Comparison of ENCODE assay signal across 3 worm cellular contexts in the genomic region with DNA sequence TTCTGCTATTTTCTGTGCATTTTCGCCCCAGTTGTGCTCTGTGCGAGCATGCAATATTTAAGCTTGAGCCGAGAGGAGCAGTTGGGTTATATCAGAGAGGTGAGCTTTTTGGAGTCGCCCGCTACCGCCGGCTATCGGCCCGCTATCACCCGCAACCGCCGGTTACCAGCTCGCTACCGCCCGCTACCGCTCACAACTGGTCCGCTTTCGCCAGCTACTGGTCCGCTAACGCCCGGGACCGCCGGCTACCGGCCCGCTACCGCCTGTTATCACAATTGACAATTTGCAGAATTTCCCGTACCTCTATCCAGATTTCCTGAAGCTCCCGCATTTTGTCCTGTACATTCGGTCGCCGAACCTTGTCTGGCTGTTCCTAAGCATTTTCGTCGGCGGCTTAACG.
TF ChIP-seq lines count a peak whose summit lies in the region.

No protein-coding gene starts in this region.

TF ChIP-seq in whole organism, L4 larva, 104 proteins besides CTCF, POLR2A, EP300 and RAD21:
- TF ChIP-seq aha-1 (tag; lab: Kevin White, UChicago): no peak
- no peak for TF ChIP-seq Y5F2A.4 (GFP tag; optimal IDR thresholded peaks at IDR 0.05; lab: Kevin White, UChicago)
- TF ChIP-seq mdt-29 (GFP tag; IDR thresholded peaks at IDR 0.05; lab: Robert Waterston, UW): no peak
- TF ChIP-seq F26F4.8 (GFP tag; conservative IDR thresholded peaks at IDR 0.05; lab: Robert Waterston, UW): 0 out of 2 replicates have a peak, but pooled peaks have one; percentile 26
- no peak for TF ChIP-seq ztf-7 (tag; optimal IDR thresholded peaks at IDR 0.05; lab: Kevin White, UChicago)
- TF ChIP-seq F49E8.2 (tag; optimal IDR thresholded peaks at IDR 0.05; lab: Kevin White, UChicago; ENCODE audit: borderline replicate concordance): no peak
- no peak for TF ChIP-seq zag-1 (tag; optimal IDR thresholded peaks at IDR 0.05; lab: Kevin White, UChicago)
- TF ChIP-seq egl-43 (GFP tag; IDR thresholded peaks at IDR 0.05; lab: Robert Waterston, UW): peak; percentile 67; the same call in 1 of the 2 replicates
- TF ChIP-seq set-16 (GFP tag; IDR thresholded peaks at IDR 0.05; lab: Robert Waterston, UW): peak; percentile 91
- TF ChIP-seq egl-27 (tag; optimal IDR thresholded peaks at IDR 0.05; lab: Kevin White, UChicago): no peak
TF ChIP-seq in whole organism, L4 larva: peak in this region for 3.

TF ChIP-seq in whole organism, midembryonic, 9 proteins besides CTCF, POLR2A, EP300 and RAD21:
- TF ChIP-seq T22C8.4 (GFP tag; IDR thresholded peaks at IDR 0.05; lab: Robert Waterston, UW): no peak
- TF ChIP-seq flt-1 (GFP tag; IDR thresholded peaks at IDR 0.05; lab: Robert Waterston, UW): peak; percentile 44; the same call in 1 of the 2 replicates
- no peak for TF ChIP-seq klf-2 (GFP tag; conservative IDR thresholded peaks at IDR 0.05; lab: Robert Waterston, UW)
- no peak for TF ChIP-seq med-1 (GFP tag; optimal IDR thresholded peaks at IDR 0.05; lab: Kevin White, UChicago; ENCODE audit: insufficient read depth)
TF ChIP-seq in whole organism, midembryonic: peak in this region for 1.

TF ChIP-seq in whole organism, young adult, 124 proteins besides CTCF, POLR2A, EP300 and RAD21:
- TF ChIP-seq mcd-1 (GFP tag; IDR thresholded peaks at IDR 0.05; lab: Robert Waterston, UW) (0 out of 2 replicates have a peak, but pooled peaks have one; percentile 22), T26A5.8 (tag; optimal IDR thresholded peaks at IDR 0.05; lab: Kevin White, UChicago) (no peak), sdz-38 (tag; optimal IDR thresholded peaks at IDR 0.05; lab: Kevin White, UChicago) (no peak), zfh-2 (GFP tag; conservative IDR thresholded peaks at IDR 0.05; lab: Robert Waterston, UW) (peak; percentile 85), ceh-27 (GFP tag; optimal IDR thresholded peaks at IDR 0.05; lab: Kevin White, UChicago) (no peak), egrh-3 (GFP tag; IDR thresholded peaks at IDR 0.05; lab: Robert Waterston, UW) (peak; percentile 81; the same call in 1 of the 2 replicates), rpc-1 (optimal IDR thresholded peaks at IDR 0.05; lab: Kevin White, UChicago) (no peak), rpc-1 (tag; optimal IDR thresholded peaks at IDR 0.05; lab: Kevin White, UChicago) (no peak), attf-3 (GFP tag; conservative IDR thresholded peaks at IDR 0.05; lab: Robert Waterston, UW) (no peak), F37B4.10 (GFP tag; IDR thresholded peaks at IDR 0.05; lab: Robert Waterston, UW) (0 out of 2 replicates have a peak, but pooled peaks have one; percentile 52), mel-28 (tag; optimal IDR thresholded peaks at IDR 0.05; lab: Kevin White, UChicago; ENCODE audit: borderline replicate concordance) (no peak)
